Worm (Caenorhabditis elegans): ENCODE measurements around the gene F09G8.7.

ce11 chrIII:8239325-8239724, 28.8 kb downstream of the F09G8.7 start, which contains the start of gene tsp-1:
- no peak for TF ChIP-seq T23F11.4 (GFP tag; optimal IDR thresholded peaks at IDR 0.05)
- no peak for TF ChIP-seq odd-2 (tag; optimal IDR thresholded peaks at IDR 0.05)
- TF ChIP-seq ceh-9 (tag; optimal IDR thresholded peaks at IDR 0.05), result no peak
- TF ChIP-seq fkh-10 (GFP tag; optimal IDR thresholded peaks at IDR 0.05), result no peak
- no peak for TF ChIP-seq ama-1 (optimal IDR thresholded peaks at IDR 0.05)
- no peak for TF ChIP-seq zip-5 (tag; optimal IDR thresholded peaks at IDR 0.05)
